Worm (Caenorhabditis elegans): ENCODE data around the gene B0250.5.

DNA sequence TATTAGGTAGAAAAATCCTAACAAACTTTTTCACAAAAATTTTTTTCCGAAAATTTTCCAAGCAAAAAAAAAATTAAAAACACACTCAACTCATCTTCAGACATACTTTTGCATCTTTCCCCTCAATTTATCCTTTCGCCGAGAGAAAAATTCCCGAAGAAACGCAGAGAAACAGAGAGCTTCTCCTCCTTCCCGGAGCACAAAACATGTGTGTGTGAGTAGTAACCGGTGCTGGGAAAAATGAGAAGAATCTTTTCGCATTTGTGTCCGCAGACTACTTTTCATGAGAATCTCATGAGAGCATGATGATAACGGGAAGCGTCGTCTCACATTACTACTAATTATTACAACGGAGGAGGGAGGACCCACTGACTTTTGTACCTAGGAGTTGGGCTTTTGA lies 7.2 kb upstream of the B0250.5 start:
- TF ChIP-seq ceh-13 (GFP tag; optimal IDR thresholded peaks at IDR 0.05) (no peak), F13C5.2 (tag; optimal IDR thresholded peaks at IDR 0.05) (no peak), ets-7 (tag; optimal IDR thresholded peaks at IDR 0.05) (no peak), ama-1 (optimal IDR thresholded peaks at IDR 0.05) (no peak), pes-1 (GFP tag; IDR thresholded peaks at IDR 0.05) (no peak), aly-1 (tag; optimal IDR thresholded peaks at IDR 0.05) (no peak), hmbx-1 (tag; optimal IDR thresholded peaks at IDR 0.05) (no peak), hnd-1 (tag; optimal IDR thresholded peaks at IDR 0.05) (no peak), tbx-37 (GFP tag; conservative IDR thresholded peaks at IDR 0.05) (no peak), hmg-4 (GFP tag; optimal IDR thresholded peaks at IDR 0.05) (no peak), scrt-1 (GFP tag; IDR thresholded peaks at IDR 0.05) (no peak)
